Fruit fly (Drosophila melanogaster): ENCODE measurements around the gene rsh.
A peak's percentile ranks its signal among the peaks of the same experiment; 100 is the strongest.

rsh gene

dm6 chrX:13099919-13100318 lies 111.5 kb downstream of the rsh start (continued):
- TF ChIP-seq CG6683 (GFP tag; optimal IDR thresholded peaks at IDR 0.05) (peak; percentile 47), CG17359 (tag; optimal IDR thresholded peaks at IDR 0.05) (peak; percentile 85), HLHmδ (GFP tag; optimal IDR thresholded peaks at IDR 0.05) (no peak), row (GFP tag; IDR thresholded peaks at IDR 0.05) (peak; percentile 90), shn (GFP tag; optimal IDR thresholded peaks at IDR 0.05) (no peak), D (optimal IDR thresholded peaks at IDR 0.05) (no peak), D (GFP tag; optimal IDR thresholded peaks at IDR 0.05) (peak; percentile 56), CG5245 (GFP tag; optimal IDR thresholded peaks at IDR 0.05) (peak; percentile 55), CG6765 (GFP tag; optimal IDR thresholded peaks at IDR 0.05) (peak; percentile 76), NC2α (GFP tag; optimal IDR thresholded peaks at IDR 0.05) (no peak), CG18764 (GFP tag; optimal IDR thresholded peaks at IDR 0.05) (peak; percentile 38), CG14860 (GFP tag; IDR thresholded peaks at IDR 0.05; ENCODE audit: partially characterized antibody) (no peak), CG10543 (GFP tag; optimal IDR thresholded peaks at IDR 0.05) (peak; percentile 75), CG7839 (tag; optimal IDR thresholded peaks at IDR 0.05) (peak; percentile 88), CG12744 (GFP tag; optimal IDR thresholded peaks at IDR 0.05) (no peak), gem (tag; optimal IDR thresholded peaks at IDR 0.05) (peak; percentile 91), Sry-β (GFP tag; optimal IDR thresholded peaks at IDR 0.05) (peak; percentile 17), Mrtf (GFP tag; IDR thresholded peaks at IDR 0.05) (peak; percentile 91), CG17328 (GFP tag; IDR thresholded peaks at IDR 0.05) (peak; percentile 84), pan (optimal IDR thresholded peaks at IDR 0.05) (no peak), pan (GFP tag; optimal IDR thresholded peaks at IDR 0.05 in 1 of 2, IDR thresholded peaks at IDR 0.05 in 1 of 2) (peak in 1 of 2 experiments; percentile 93), esg (GFP tag; conservative IDR thresholded peaks at IDR 0.05) (peak; percentile 75), CG11247 (GFP tag; IDR thresholded peaks at IDR 0.05) (peak; percentile 85), CG10209 (GFP tag; optimal IDR thresholded peaks at IDR 0.05) (peak; percentile 83), ab (GFP tag; optimal IDR thresholded peaks at IDR 0.05) (no peak), Trl (optimal IDR thresholded peaks at IDR 0.05) (no peak), Trl (GFP tag; optimal IDR thresholded peaks at IDR 0.05) (no peak), tio (GFP tag; optimal IDR thresholded peaks at IDR 0.05) (peak; percentile 57), CG3281 (GFP tag; optimal IDR thresholded peaks at IDR 0.05) (peak; percentile 86), Scr (GFP tag; IDR thresholded peaks at IDR 0.05; ENCODE audit: partially characterized antibody) (no peak), psq (GFP tag; optimal IDR thresholded peaks at IDR 0.05) (peak; percentile 25), Lpt (GFP tag; optimal IDR thresholded peaks at IDR 0.05) (no peak), Abd-B (GFP tag; optimal IDR thresholded peaks at IDR 0.05) (peak; percentile 78), her (GFP tag; optimal IDR thresholded peaks at IDR 0.05) (no peak), zen2 (GFP tag; IDR thresholded peaks at IDR 0.05; ENCODE audit: partially characterized antibody) (no peak), CG30020 (tag; optimal IDR thresholded peaks at IDR 0.05) (peak; percentile 16), Neu2 (GFP tag; optimal IDR thresholded peaks at IDR 0.05; ENCODE audit: borderline replicate concordance) (no peak), CG10431 (GFP tag; optimal IDR thresholded peaks at IDR 0.05) (no peak), tx (GFP tag; optimal IDR thresholded peaks at IDR 0.05) (no peak), CG1233 (GFP tag; optimal IDR thresholded peaks at IDR 0.05) (peak; percentile 72), ash1 (GFP tag; optimal IDR thresholded peaks at IDR 0.05) (no peak), seq (GFP tag; IDR thresholded peaks at IDR 0.05) (peak; percentile 86), insv (GFP tag; optimal IDR thresholded peaks at IDR 0.05) (no peak), B-H1 (GFP tag; IDR thresholded peaks at IDR 0.05) (peak; percentile 81), CG18619 (GFP tag; optimal IDR thresholded peaks at IDR 0.05) (peak; percentile 71), bsh (GFP tag; optimal IDR thresholded peaks at IDR 0.05) (peak in 1 of 2 experiments; percentile 83), gfzf (GFP tag; optimal IDR thresholded peaks at IDR 0.05) (no peak), inv (GFP tag; IDR thresholded peaks at IDR 0.05; ENCODE audit: partially characterized antibody) (no peak), CG18476 (GFP tag; optimal IDR thresholded peaks at IDR 0.05) (peak; percentile 43), CG11398 (GFP tag; optimal IDR thresholded peaks at IDR 0.05) (no peak), CG32767 (GFP tag; IDR thresholded peaks at IDR 0.05) (peak; percentile 79), schlank (tag; optimal IDR thresholded peaks at IDR 0.05) (peak; percentile 82)
